In the genomic region with DNA sequence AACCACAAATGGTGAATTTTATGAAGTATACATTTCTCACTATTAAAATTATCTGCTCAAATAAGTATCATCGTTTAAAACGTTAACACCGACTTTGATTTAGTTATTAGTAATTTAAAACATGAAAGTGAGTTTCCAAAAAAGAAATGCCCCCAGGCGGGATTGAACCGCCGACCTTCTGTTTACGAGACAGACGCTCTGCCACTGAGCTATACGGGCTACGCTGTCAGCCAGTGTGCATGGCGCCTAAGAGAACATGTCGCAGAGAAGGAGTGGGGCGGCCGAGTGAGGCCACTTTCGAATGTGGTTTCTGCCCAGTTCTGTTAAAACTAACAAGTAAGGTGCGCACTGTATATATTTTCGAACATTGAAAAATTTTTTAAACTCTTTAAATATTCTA, we compare ENCODE assay signal across 1 worm cellular context.
A peak's percentile ranks its signal among the peaks of the same experiment; 100 is the strongest.
TF ChIP-seq lines count a peak whose summit lies in the region.

No protein-coding gene starts in this region.

TF ChIP-seq in whole organism, L4 larva, 104 proteins besides CTCF, POLR2A, EP300 and RAD21 (continued from another document):
- peak; percentile 29 for TF ChIP-seq nhr-6 (tag; optimal IDR thresholded peaks at IDR 0.05; lab: Kevin White, UChicago)
- no peak for TF ChIP-seq ceh-32 (tag; optimal IDR thresholded peaks at IDR 0.05; lab: Kevin White, UChicago; ENCODE audit: poor library complexity)
- TF ChIP-seq Y48G9A.11 (GFP tag; IDR thresholded peaks at IDR 0.05; lab: Robert Waterston, UW) = peak; percentile 63; the same call in 1 of the 2 replicates
- peak; percentile 44 for TF ChIP-seq hlh-11 (tag; optimal IDR thresholded peaks at IDR 0.05; lab: Kevin White, UChicago)
- TF ChIP-seq nhr-41 (GFP tag; IDR thresholded peaks at IDR 0.05; lab: Robert Waterston, UW) = 0 out of 2 replicates have a peak, but pooled peaks have one; percentile 33
- TF ChIP-seq lin-29 (GFP tag; IDR thresholded peaks at IDR 0.05; lab: Robert Waterston, UW) = no peak
- TF ChIP-seq F26F4.8 (GFP tag; conservative IDR thresholded peaks at IDR 0.05; lab: Robert Waterston, UW) = peak; percentile 52; the same call in 1 of the 2 replicates
- peak; percentile 16 for TF ChIP-seq unc-130 (GFP tag; optimal IDR thresholded peaks at IDR 0.05; lab: Kevin White, UChicago)
- peak; percentile 31 for TF ChIP-seq ztf-7 (tag; optimal IDR thresholded peaks at IDR 0.05; lab: Kevin White, UChicago)
- peak; percentile 71 for TF ChIP-seq lin-38 (GFP tag; IDR thresholded peaks at IDR 0.05; lab: Robert Waterston, UW)
- peak; percentile 63; the same call in 1 of the 2 replicates for TF ChIP-seq php-3 (GFP tag; IDR thresholded peaks at IDR 0.05; lab: Robert Waterston, UW)
- TF ChIP-seq F44E2.7 (GFP tag; IDR thresholded peaks at IDR 0.05; lab: Robert Waterston, UW) = peak; percentile 63; the same call in 1 of the 2 replicates
- no peak for TF ChIP-seq daf-19 (GFP tag; conservative IDR thresholded peaks at IDR 0.05; lab: Robert Waterston, UW)
